Fruit fly (Drosophila melanogaster): Measurements from ENCODE around the gene tctn.

The tctn gene

dm6 chr2L:6124815-6125214 lies 5.6 kb downstream of the tctn start, which contains the start of gene Arpc4 (continued):
- peak; percentile 34; the same call in 1 of the 3 replicates for TF ChIP-seq gce (GFP tag; IDR thresholded peaks at IDR 0.05)
- no peak for TF ChIP-seq pb (GFP tag; optimal IDR thresholded peaks at IDR 0.05)
- no peak for TF ChIP-seq otp (GFP tag; IDR thresholded peaks at IDR 0.05)
- TF ChIP-seq zen (tag; optimal IDR thresholded peaks at IDR 0.05): no peak

dm6 chr2L:6118212-6118611 lies 12.2 kb downstream of the tctn start, which contains the start of gene CG31642:
TSS of gene CG31642 (plus strand) at chr2L:6118512.
- TF ChIP-seq stwl (tag; optimal IDR thresholded peaks at IDR 0.05) (peak; percentile 23), trem (tag; optimal IDR thresholded peaks at IDR 0.05) (peak; percentile 31), CG1529 (GFP tag; optimal IDR thresholded peaks at IDR 0.05) (no peak)

- TF ChIP-seq abd-A (tag; optimal IDR thresholded peaks at IDR 0.05): peak; percentile 33
- peak; percentile 89 for TF ChIP-seq onecut (GFP tag; IDR thresholded peaks at IDR 0.05)
- no peak for TF ChIP-seq CG31224 (GFP tag; IDR thresholded peaks at IDR 0.05)
Measured at dm6 chr2L:6110781-6111180, 19.7 kb downstream of the tctn start.

dm6 chr2L:6109313-6109847 lies 21.1 kb downstream of the tctn start:
- TF ChIP-seq sens (GFP tag) (peak; percentile 8), Gsc (GFP tag; IDR thresholded peaks at IDR 0.05) (no peak), CG13894 (tag; optimal IDR thresholded peaks at IDR 0.05) (peak; percentile 2), Med (GFP tag) (peak; percentile 73), CG12071 (GFP tag; optimal IDR thresholded peaks at IDR 0.05) (peak; percentile 19), hbn (GFP tag; IDR thresholded peaks at IDR 0.05; ENCODE audit: partially characterized antibody) (no peak), ewg (GFP tag; optimal IDR thresholded peaks at IDR 0.05) (peak; percentile 79), D (optimal IDR thresholded peaks at IDR 0.05) (no peak), D (GFP tag; optimal IDR thresholded peaks at IDR 0.05) (no peak), Jarid2 (GFP tag; optimal IDR thresholded peaks at IDR 0.05) (peak; percentile 38), Dbx (GFP tag; IDR thresholded peaks at IDR 0.05) (no peak), CG18599 (GFP tag; optimal IDR thresholded peaks at IDR 0.05) (peak; percentile 33), ato (GFP tag; IDR thresholded peaks at IDR 0.05; ENCODE audit: partially characterized antibody) (no peak), CG3407 (GFP tag; optimal IDR thresholded peaks at IDR 0.05) (no peak), CG9876 (GFP tag; optimal IDR thresholded peaks at IDR 0.05) (no peak), CG6813 (GFP tag; optimal IDR thresholded peaks at IDR 0.05) (no peak), stc (GFP tag; IDR thresholded peaks at IDR 0.05) (no peak), scrt (GFP tag; optimal IDR thresholded peaks at IDR 0.05) (peak; percentile 32), abd-A (tag; optimal IDR thresholded peaks at IDR 0.05) (peak; percentile 28), Deaf1 (tag; optimal IDR thresholded peaks at IDR 0.05) (peak; percentile 94), dpn (GFP tag; optimal IDR thresholded peaks at IDR 0.05) (no peak), Taf1 (GFP tag; IDR thresholded peaks at IDR 0.05) (no peak), CG10543 (GFP tag; optimal IDR thresholded peaks at IDR 0.05) (no peak), chinmo (GFP tag; IDR thresholded peaks at IDR 0.05; ENCODE audit: partially characterized antibody) (0 out of 4 replicates have a peak, but pooled peaks have one; percentile 31), CG7745 (tag; optimal IDR thresholded peaks at IDR 0.05) (no peak), crol (GFP tag; IDR thresholded peaks at IDR 0.05) (peak; percentile 72), Dref (GFP tag; IDR thresholded peaks at IDR 0.05) (no peak), Trl (optimal IDR thresholded peaks at IDR 0.05) (peak; percentile 32 to 56), Trl (GFP tag; optimal IDR thresholded peaks at IDR 0.05) (no peak), sima (GFP tag; optimal IDR thresholded peaks at IDR 0.05) (no peak), CG8290 (GFP tag; optimal IDR thresholded peaks at IDR 0.05) (no peak), CG8290 (tag; optimal IDR thresholded peaks at IDR 0.05) (peak in 1 of 2 experiments; percentile 12), CHES-1-like (GFP tag; optimal IDR thresholded peaks at IDR 0.05) (no peak), CG6791 (GFP tag; IDR thresholded peaks at IDR 0.05; ENCODE audit: partially characterized antibody) (no peak), jing (GFP tag; optimal IDR thresholded peaks at IDR 0.05) (no peak), CG42726 (GFP tag; IDR thresholded peaks at IDR 0.05; ENCODE audit: partially characterized antibody) (0 out of 2 replicates have a peak, but pooled peaks have one; percentile 9), pum (GFP tag; optimal IDR thresholded peaks at IDR 0.05) (no peak)

All from whole organism, embryonic.